Worm (Caenorhabditis elegans): ENCODE measurements around the gene mua-3.

DNA sequence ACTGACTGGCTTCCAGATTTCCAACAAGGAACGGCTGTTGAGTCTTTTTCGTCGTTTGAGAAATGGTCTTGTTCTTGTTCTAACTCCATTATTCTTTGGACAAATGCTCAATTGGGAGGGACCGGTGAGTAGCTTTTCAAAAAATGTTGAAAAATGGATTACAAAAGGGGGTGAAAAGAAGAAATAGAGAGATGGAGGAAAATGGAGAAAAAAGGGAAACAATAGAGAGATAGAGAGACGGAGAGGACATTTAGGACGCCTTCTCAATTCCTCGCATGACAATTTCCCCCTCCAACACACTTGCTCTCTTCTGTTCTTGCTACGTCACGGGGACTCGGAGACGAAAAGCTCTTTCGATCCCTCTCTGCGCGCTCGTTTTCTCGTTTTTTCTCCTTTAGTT lies 7.5 kb upstream of the mua-3 start:
- TF ChIP-seq madf-2 (tag; optimal IDR thresholded peaks at IDR 0.05): no peak
- TF ChIP-seq elt-4 (tag; optimal IDR thresholded peaks at IDR 0.05): no peak
- TF ChIP-seq unc-86 (tag; optimal IDR thresholded peaks at IDR 0.05): no peak
- no peak for TF ChIP-seq pros-1 (tag; optimal IDR thresholded peaks at IDR 0.05)
- TF ChIP-seq eyg-1 (tag; optimal IDR thresholded peaks at IDR 0.05): no peak
- no peak for TF ChIP-seq unc-55 (GFP tag; optimal IDR thresholded peaks at IDR 0.05)
- TF ChIP-seq ama-1 (optimal IDR thresholded peaks at IDR 0.05): no peak
- no peak for TF ChIP-seq odd-2 (tag; optimal IDR thresholded peaks at IDR 0.05)
- TF ChIP-seq pha-4 (tag; optimal IDR thresholded peaks at IDR 0.05): no peak
